Fruit fly (Drosophila melanogaster): ENCODE data around the gene ras.

DNA sequence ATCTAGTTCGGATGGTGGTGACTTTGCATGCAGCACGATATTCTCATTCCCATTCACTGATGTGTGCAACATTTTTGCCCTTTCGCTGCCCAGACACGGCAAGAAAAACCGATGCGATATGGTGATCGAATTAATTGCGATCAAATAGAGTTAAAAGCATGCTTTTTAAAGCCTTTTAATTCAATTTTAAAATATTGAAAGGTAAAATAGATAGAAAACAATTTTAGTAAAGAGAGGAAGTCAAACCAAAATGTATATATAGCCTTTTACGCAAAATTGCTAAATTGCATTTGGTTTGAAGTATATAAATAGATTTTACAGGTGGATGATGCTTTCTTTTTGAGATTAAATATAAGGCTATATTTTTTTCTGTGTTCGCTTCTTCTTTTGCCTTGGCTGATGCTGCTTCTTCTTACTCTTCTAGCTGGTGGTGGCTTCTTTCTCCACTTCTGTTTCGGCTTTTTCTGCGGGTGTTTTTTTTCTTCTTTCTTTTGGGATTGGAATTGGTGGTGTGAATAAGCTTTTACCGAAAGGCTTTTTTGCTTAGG lies 3.3 kb upstream of the ras start:
- TF ChIP-seq psq (optimal IDR thresholded peaks at IDR 0.05): no peak
- no peak for TF ChIP-seq usp (GFP tag; optimal IDR thresholded peaks at IDR 0.05)

Data from whole organism.